Fruit fly (Drosophila melanogaster): ENCODE measurements around the gene CG7963.

The CG7963 gene

dm6 chr3R:8355579-8355978, 7.0 kb upstream of the CG7963 start:
- TF ChIP-seq CG9948 (tag; optimal IDR thresholded peaks at IDR 0.05) (peak; percentile 89), Pif1B (GFP tag; optimal IDR thresholded peaks at IDR 0.05) (peak; percentile 91), CG12605 (GFP tag; IDR thresholded peaks at IDR 0.05) (peak; percentile 55), CG15710 (tag; optimal IDR thresholded peaks at IDR 0.05) (peak; percentile 85), CG8301 (tag; optimal IDR thresholded peaks at IDR 0.05) (peak; percentile 87), EcR (GFP tag; optimal IDR thresholded peaks at IDR 0.05) (peak; percentile 20), CG10348 (GFP tag; IDR thresholded peaks at IDR 0.05) (peak; percentile 17; the same call in 1 of the 2 replicates), CG34367 (tag; optimal IDR thresholded peaks at IDR 0.05) (peak; percentile 82), CG14655 (GFP tag; optimal IDR thresholded peaks at IDR 0.05) (no peak), CG8159 (tag; optimal IDR thresholded peaks at IDR 0.05) (peak; percentile 88), CG4496 (GFP tag; IDR thresholded peaks at IDR 0.05) (peak; percentile 93), fd96Ca (GFP tag; IDR thresholded peaks at IDR 0.05) (peak; percentile 81), Pif1A (GFP tag; optimal IDR thresholded peaks at IDR 0.05) (peak; percentile 95), D1 (tag; optimal IDR thresholded peaks at IDR 0.05) (peak; percentile 70), gl (tag; optimal IDR thresholded peaks at IDR 0.05) (peak; percentile 70), CG17806 (tag; optimal IDR thresholded peaks at IDR 0.05) (peak; percentile 91), CG32121 (GFP tag; IDR thresholded peaks at IDR 0.05) (peak; percentile 82), Ets98B (GFP tag; IDR thresholded peaks at IDR 0.05) (peak; percentile 87), rn (GFP tag; IDR thresholded peaks at IDR 0.05) (peak; percentile 67), CG13204 (GFP tag; optimal IDR thresholded peaks at IDR 0.05) (peak; percentile 30), Snoo (tag; optimal IDR thresholded peaks at IDR 0.05) (peak; percentile 43)

- no peak for TF ChIP-seq CG15710 (tag; optimal IDR thresholded peaks at IDR 0.05)
- TF ChIP-seq EcR (GFP tag; optimal IDR thresholded peaks at IDR 0.05): no peak
- TF ChIP-seq CG14655 (GFP tag; optimal IDR thresholded peaks at IDR 0.05): no peak
- TF ChIP-seq Snoo (tag; optimal IDR thresholded peaks at IDR 0.05): no peak
- peak; percentile 12 for TF ChIP-seq CG8159 (tag; optimal IDR thresholded peaks at IDR 0.05)
- TF ChIP-seq CG17806 (tag; optimal IDR thresholded peaks at IDR 0.05): no peak
- no peak for TF ChIP-seq rn (GFP tag; IDR thresholded peaks at IDR 0.05)
Observed at dm6 chr3R:8356626-8357290, 5.9 kb upstream of the CG7963 start, which contains the start of gene stck. stck (plus strand) TSS chr3R:8356978.

- TF ChIP-seq Ets98B (GFP tag; IDR thresholded peaks at IDR 0.05): no peak
- TF ChIP-seq CG17806 (tag; optimal IDR thresholded peaks at IDR 0.05): no peak
- TF ChIP-seq CG14655 (GFP tag; optimal IDR thresholded peaks at IDR 0.05): no peak
- TF ChIP-seq CG15710 (tag; optimal IDR thresholded peaks at IDR 0.05): no peak
- no peak for TF ChIP-seq CG9948 (tag; optimal IDR thresholded peaks at IDR 0.05)
- TF ChIP-seq CG13204 (GFP tag; optimal IDR thresholded peaks at IDR 0.05): no peak
- TF ChIP-seq CG8159 (tag; optimal IDR thresholded peaks at IDR 0.05): no peak
- no peak for TF ChIP-seq CG12605 (GFP tag; IDR thresholded peaks at IDR 0.05)
- no peak for TF ChIP-seq gl (tag; optimal IDR thresholded peaks at IDR 0.05)
- no peak for TF ChIP-seq CG4496 (GFP tag; IDR thresholded peaks at IDR 0.05)
- TF ChIP-seq CG34367 (tag; optimal IDR thresholded peaks at IDR 0.05): no peak
- no peak for TF ChIP-seq CG32121 (GFP tag; IDR thresholded peaks at IDR 0.05)
- TF ChIP-seq Pif1A (GFP tag; optimal IDR thresholded peaks at IDR 0.05): no peak
- TF ChIP-seq D1 (tag; optimal IDR thresholded peaks at IDR 0.05): no peak
- TF ChIP-seq EcR (GFP tag; optimal IDR thresholded peaks at IDR 0.05): no peak
- no peak for TF ChIP-seq Pif1B (GFP tag; optimal IDR thresholded peaks at IDR 0.05)
Observed at dm6 chr3R:8357372-8357992, 5.1 kb upstream of the CG7963 start.

dm6 chr3R:8358004-8358403, 4.6 kb upstream of the CG7963 start:
- TF ChIP-seq EcR (GFP tag; optimal IDR thresholded peaks at IDR 0.05) (peak; percentile 5), CG17806 (tag; optimal IDR thresholded peaks at IDR 0.05) (no peak)

- no peak for TF ChIP-seq CG13204 (GFP tag; optimal IDR thresholded peaks at IDR 0.05)
- TF ChIP-seq Pif1A (GFP tag; optimal IDR thresholded peaks at IDR 0.05): no peak
- no peak for TF ChIP-seq Ets98B (GFP tag; IDR thresholded peaks at IDR 0.05)
- TF ChIP-seq fd96Ca (GFP tag; IDR thresholded peaks at IDR 0.05): no peak
- no peak for TF ChIP-seq CG34367 (tag; optimal IDR thresholded peaks at IDR 0.05)
Observed at dm6 chr3R:8368553-8368952, 5.9 kb downstream of the CG7963 start.

dm6 chr3R:8389636-8390035, 27.0 kb downstream of the CG7963 start:
- TF ChIP-seq CG10348 (GFP tag; IDR thresholded peaks at IDR 0.05) (no peak), CG15710 (tag; optimal IDR thresholded peaks at IDR 0.05) (no peak), CG4496 (GFP tag; IDR thresholded peaks at IDR 0.05) (no peak), CG32121 (GFP tag; IDR thresholded peaks at IDR 0.05) (no peak), rn (GFP tag; IDR thresholded peaks at IDR 0.05) (no peak), Pif1B (GFP tag; optimal IDR thresholded peaks at IDR 0.05) (no peak), CG14655 (GFP tag; optimal IDR thresholded peaks at IDR 0.05) (no peak), CG8159 (tag; optimal IDR thresholded peaks at IDR 0.05) (no peak), EcR (GFP tag; optimal IDR thresholded peaks at IDR 0.05) (no peak), Snoo (tag; optimal IDR thresholded peaks at IDR 0.05) (no peak), CG9948 (tag; optimal IDR thresholded peaks at IDR 0.05) (no peak), Ets98B (GFP tag; IDR thresholded peaks at IDR 0.05) (no peak), gl (tag; optimal IDR thresholded peaks at IDR 0.05) (no peak), Pif1A (GFP tag; optimal IDR thresholded peaks at IDR 0.05) (no peak), CG34367 (tag; optimal IDR thresholded peaks at IDR 0.05) (no peak), CG12605 (GFP tag; IDR thresholded peaks at IDR 0.05) (no peak), CG13204 (GFP tag; optimal IDR thresholded peaks at IDR 0.05) (no peak), fd96Ca (GFP tag; IDR thresholded peaks at IDR 0.05) (no peak), CG8301 (tag; optimal IDR thresholded peaks at IDR 0.05) (no peak), D1 (tag; optimal IDR thresholded peaks at IDR 0.05) (no peak)
